Fruit fly (Drosophila melanogaster) whole organism, adult: ENCODE measurements around the gene Dhc98D.

Experiments used
- CG11617 ChIP-seq: fragments of 200-800 bp; sonication (Bioruptor generic); optimal IDR thresholded peaks from 2 replicates; lab custom pipeline; 2017; ENCODE audit warnings: mild to moderate bottlenecking, missing biosample characterization, missing genetic modification reagents, missing genetic modification characterization
- CG12768 ChIP-seq: fragments of 200-800 bp; sonication (Bioruptor generic); optimal IDR thresholded peaks from 2 replicates; lab custom pipeline; 2017; ENCODE audit warnings: missing biosample characterization, missing genetic modification characterization, mild to moderate bottlenecking, moderate library complexity, missing genetic modification reagents
- CG7045 ChIP-seq: fragments of 200-800 bp; sonication (Bioruptor generic); optimal IDR thresholded peaks from 2 replicates; lab custom pipeline; 2017; ENCODE audit warnings: missing biosample characterization, mild to moderate bottlenecking, missing genetic modification characterization
- CG7101 ChIP-seq: fragments of 200-800 bp; sonication (Bioruptor generic); optimal IDR thresholded peaks from 2 replicates; lab custom pipeline; 2018; ENCODE audit warnings: missing biosample characterization, mild to moderate bottlenecking, missing genetic modification characterization, moderate library complexity
- Crg-1 ChIP-seq: fragments of 200-800 bp; sonication (Bioruptor generic); optimal IDR thresholded peaks from 2 replicates; lab custom pipeline; 2016; ENCODE audit warnings: missing biosample characterization, missing genetic modification characterization
- Hr96 ChIP-seq: fragments of 200-800 bp; sonication (Bioruptor generic); optimal IDR thresholded peaks from 2 replicates; lab custom pipeline; 2016; ENCODE audit warnings: missing biosample characterization, missing genetic modification characterization
- Mnt ChIP-seq: fragments of 200-800 bp; sonication (Bioruptor generic); optimal IDR thresholded peaks from 2 replicates; lab custom pipeline; 2016; ENCODE audit warnings: missing biosample characterization, mild to moderate bottlenecking, missing genetic modification characterization
- bab1 ChIP-seq: fragments of 200-800 bp; sonication (Bioruptor generic); optimal IDR thresholded peaks from 3 replicates; lab custom pipeline; 2019; ENCODE audit warnings: missing biosample characterization, mild to moderate bottlenecking, missing genetic modification characterization, moderate library complexity
- cic ChIP-seq: fragments of 200-800 bp; sonication (Bioruptor generic); optimal IDR thresholded peaks from 2 replicates; lab custom pipeline; 2017; ENCODE audit warnings: missing biosample characterization, mild to moderate bottlenecking, missing genetic modification characterization, moderate library complexity
- cnc ChIP-seq, 2 experiments: fragments of >200 bp; optimal IDR thresholded peaks; 2 replicates each; lab custom pipeline; 2017
- kay ChIP-seq: fragments of 200-800 bp; sonication (Bioruptor generic); peaks from one replicate; lab custom pipeline; 2016; ENCODE audit warnings: missing biosample characterization, missing genetic modification characterization, borderline replicate concordance
- pad ChIP-seq: fragments of 200-800 bp; sonication (Bioruptor generic); optimal IDR thresholded peaks from 3 replicates; lab custom pipeline; 2017; ENCODE audit warnings: missing biosample characterization, missing genetic modification characterization, mild to moderate bottlenecking, moderate library complexity, missing genetic modification reagents
- toe ChIP-seq: fragments of 200-800 bp; sonication (Bioruptor generic); optimal IDR thresholded peaks from 2 replicates; lab custom pipeline; 2016; ENCODE audit warnings: missing biosample characterization, missing genetic modification characterization

The Dhc98D gene

DNA sequence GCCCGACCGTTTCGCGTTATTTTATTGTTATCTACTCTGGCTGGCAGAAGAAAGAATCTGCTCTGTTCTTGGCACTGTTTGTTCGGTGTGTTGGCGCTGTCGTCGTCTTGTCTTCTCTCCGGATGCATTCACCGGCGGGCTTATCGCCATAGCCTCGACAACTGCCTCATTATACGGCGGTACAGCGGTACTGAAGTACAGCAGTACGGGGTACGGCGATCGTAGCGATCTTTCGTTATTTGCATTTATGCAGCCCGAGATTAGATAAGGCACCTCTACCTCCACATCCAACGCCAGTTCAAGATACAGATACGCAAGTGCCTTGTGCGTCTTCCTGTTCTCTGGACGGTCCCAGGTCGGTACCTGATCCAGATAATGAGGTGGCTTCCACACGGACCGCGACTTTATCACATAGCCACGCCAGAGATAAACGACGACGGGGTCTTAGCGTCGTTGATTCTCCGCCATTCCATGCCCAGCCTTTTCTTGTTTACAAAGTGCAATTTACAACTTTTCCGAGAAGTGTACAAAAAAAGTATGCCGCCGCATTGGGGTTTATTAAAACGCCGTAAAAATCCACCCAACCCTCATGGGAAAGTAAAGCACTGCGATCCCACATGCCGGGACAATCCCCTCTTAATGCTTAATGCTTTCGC lies 81.5 kb downstream of the Dhc98D start:
- TF ChIP-seq pad (GFP tag; lab: Kevin White, UChicago), result no peak
- peak; percentile 15 for TF ChIP-seq CG7045
- TF ChIP-seq Crg-1 (GFP tag; lab: Kevin White, UChicago), result no peak
- TF ChIP-seq CG12768 (GFP tag; lab: Kevin White, UChicago), result no peak
- no peak for TF ChIP-seq cnc (optimal IDR thresholded peaks at IDR 0.05; lab: Kevin White, UChicago)
- TF ChIP-seq CG7101, result no peak
- no peak for TF ChIP-seq Mnt (GFP tag; lab: Kevin White, UChicago)
- TF ChIP-seq CG11617 (GFP tag; lab: Kevin White, UChicago), result no peak
- TF ChIP-seq kay (GFP tag; lab: Kevin White, UChicago), result peak; percentile 68
- TF ChIP-seq Hr96, result peak; percentile 9
- TF ChIP-seq cic, result peak; percentile 40
- TF ChIP-seq bab1, result no peak
- no peak for TF ChIP-seq toe (GFP tag; lab: Kevin White, UChicago)
